Fruit fly (Drosophila melanogaster) whole organism, adult: Measurements from ENCODE around the gene CG15322.
"Not testable (repeated sequence)": the region's sequence is repeated elsewhere in the genome, so short reads cannot be mapped to it uniquely, and the experiment has no call there.

ENCODE experiments used
- CG11617 ChIP-seq: fragments of 200-800 bp; sonication (Bioruptor generic); optimal IDR thresholded peaks from 2 replicates; lab custom pipeline; 2017; ENCODE audit warnings: mild to moderate bottlenecking, missing biosample characterization, missing genetic modification reagents, missing genetic modification characterization
- CG12768 ChIP-seq: fragments of 200-800 bp; sonication (Bioruptor generic); optimal IDR thresholded peaks from 2 replicates; lab custom pipeline; 2017; ENCODE audit warnings: missing biosample characterization, missing genetic modification characterization, mild to moderate bottlenecking, moderate library complexity, missing genetic modification reagents
- CG14711 ChIP-seq: fragments of 200-800 bp; sonication (Bioruptor generic); optimal IDR thresholded peaks from 2 replicates; lab custom pipeline; 2018; ENCODE audit warnings: missing biosample characterization, mild to moderate bottlenecking, missing genetic modification characterization, moderate library complexity
- CG1620 ChIP-seq: fragments of 200-800 bp; sonication (Bioruptor generic); optimal IDR thresholded peaks from 2 replicates; lab custom pipeline; 2016; ENCODE audit warnings: missing biosample characterization, missing genetic modification characterization
- CG33017 ChIP-seq: fragments of 200-800 bp; sonication (Bioruptor generic); optimal IDR thresholded peaks from 2 replicates; lab custom pipeline; 2018; ENCODE audit warnings: missing biosample characterization, mild to moderate bottlenecking, missing genetic modification characterization, moderate library complexity
- CG5204 ChIP-seq: fragments of 200-800 bp; sonication (Bioruptor generic); optimal IDR thresholded peaks from 2 replicates; lab custom pipeline; 2016; ENCODE audit warnings: missing biosample characterization, missing genetic modification characterization
- CG7045 ChIP-seq: fragments of 200-800 bp; sonication (Bioruptor generic); optimal IDR thresholded peaks from 2 replicates; lab custom pipeline; 2017; ENCODE audit warnings: missing biosample characterization, mild to moderate bottlenecking, missing genetic modification characterization
- CG7101 ChIP-seq: fragments of 200-800 bp; sonication (Bioruptor generic); optimal IDR thresholded peaks from 2 replicates; lab custom pipeline; 2018; ENCODE audit warnings: missing biosample characterization, mild to moderate bottlenecking, missing genetic modification characterization, moderate library complexity
- Clk ChIP-seq: fragments of 200-800 bp; sonication (Bioruptor generic); optimal IDR thresholded peaks from 2 replicates; lab custom pipeline; 2017; ENCODE audit warnings: missing biosample characterization, missing genetic modification characterization
- Crg-1 ChIP-seq: fragments of 200-800 bp; sonication (Bioruptor generic); optimal IDR thresholded peaks from 2 replicates; lab custom pipeline; 2016; ENCODE audit warnings: missing biosample characterization, missing genetic modification characterization
- Hr96 ChIP-seq: fragments of 200-800 bp; sonication (Bioruptor generic); optimal IDR thresholded peaks from 2 replicates; lab custom pipeline; 2016; ENCODE audit warnings: missing biosample characterization, missing genetic modification characterization
- Mnt ChIP-seq: fragments of 200-800 bp; sonication (Bioruptor generic); optimal IDR thresholded peaks from 2 replicates; lab custom pipeline; 2016; ENCODE audit warnings: missing biosample characterization, mild to moderate bottlenecking, missing genetic modification characterization
- bab1 ChIP-seq: fragments of 200-800 bp; sonication (Bioruptor generic); optimal IDR thresholded peaks from 3 replicates; lab custom pipeline; 2019; ENCODE audit warnings: missing biosample characterization, mild to moderate bottlenecking, missing genetic modification characterization, moderate library complexity
- cic ChIP-seq: fragments of 200-800 bp; sonication (Bioruptor generic); optimal IDR thresholded peaks from 2 replicates; lab custom pipeline; 2017; ENCODE audit warnings: missing biosample characterization, mild to moderate bottlenecking, missing genetic modification characterization, moderate library complexity
- cnc ChIP-seq, 2 experiments: fragments of >200 bp; optimal IDR thresholded peaks; 2 replicates each; lab custom pipeline; 2017
- kay ChIP-seq: fragments of 200-800 bp; sonication (Bioruptor generic); peaks from one replicate; lab custom pipeline; 2016; ENCODE audit warnings: missing biosample characterization, missing genetic modification characterization, borderline replicate concordance
- ovo ChIP-seq: fragments of 200-800 bp; sonication (Bioruptor generic); optimal IDR thresholded peaks from 2 replicates; lab custom pipeline; 2016; ENCODE audit warnings: missing biosample characterization, missing genetic modification characterization
- pad ChIP-seq: fragments of 200-800 bp; sonication (Bioruptor generic); optimal IDR thresholded peaks from 3 replicates; lab custom pipeline; 2017; ENCODE audit warnings: missing biosample characterization, missing genetic modification characterization, mild to moderate bottlenecking, moderate library complexity, missing genetic modification reagents
- tj ChIP-seq: fragments of 200-800 bp; sonication (Bioruptor generic); optimal IDR thresholded peaks from 3 replicates; lab custom pipeline; 2017; ENCODE audit warnings: missing biosample characterization, mild to moderate bottlenecking, missing genetic modification characterization, moderate library complexity
- toe ChIP-seq: fragments of 200-800 bp; sonication (Bioruptor generic); optimal IDR thresholded peaks from 2 replicates; lab custom pipeline; 2016; ENCODE audit warnings: missing biosample characterization, missing genetic modification characterization

The CG15322 gene

dm6 chrX:20130486-20130885 lies 2.9 kb upstream of the CG15322 start:
- TF ChIP-seq CG33017 (no peak), bab1 (GFP tag; lab: Kevin White, UChicago) (no peak), CG5204 (no peak), toe (GFP tag; lab: Kevin White, UChicago) (no peak), Clk (GFP tag; lab: Kevin White, UChicago) (no peak), CG7045 (GFP tag; lab: Kevin White, UChicago) (no peak), ovo (no peak), tj (GFP tag; lab: Kevin White, UChicago) (no peak), CG11617 (no peak), Mnt (GFP tag; lab: Kevin White, UChicago) (no peak), CG7101 (tag; lab: Kevin White, UChicago) (no peak), CG1620 (GFP tag; lab: Kevin White, UChicago) (no peak), Crg-1 (GFP tag; lab: Kevin White, UChicago) (no peak), CG12768 (GFP tag; lab: Kevin White, UChicago) (no peak), pad (GFP tag; lab: Kevin White, UChicago) (no peak), cnc (optimal IDR thresholded peaks at IDR 0.05; lab: Kevin White, UChicago) (no peak), CG14711 (tag; lab: Kevin White, UChicago) (no peak), Hr96 (no peak)

dm6 chrX:20139493-20139892 lies 6.1 kb downstream of the CG15322 start, which contains the start of gene CG42583:
TSS of gene CG42583 (plus strand) at chrX:20139793.
- no peak for TF ChIP-seq CG11617
- TF ChIP-seq Hr96 = no peak
- no peak for TF ChIP-seq ovo
- TF ChIP-seq CG7101 (tag; lab: Kevin White, UChicago) = no peak
- no peak for TF ChIP-seq cnc (optimal IDR thresholded peaks at IDR 0.05; lab: Kevin White, UChicago)
- TF ChIP-seq CG33017 = no peak
- TF ChIP-seq cic (GFP tag; lab: Kevin White, UChicago) = no peak
- TF ChIP-seq CG14711 (tag; lab: Kevin White, UChicago) = no peak
- TF ChIP-seq tj (GFP tag; lab: Kevin White, UChicago) = no peak
- no peak for TF ChIP-seq Clk (GFP tag; lab: Kevin White, UChicago)

- TF ChIP-seq tj (GFP tag; lab: Kevin White, UChicago) = no peak
- no peak for TF ChIP-seq cnc (optimal IDR thresholded peaks at IDR 0.05; lab: Kevin White, UChicago)
- TF ChIP-seq CG5204 = no peak
- no peak for TF ChIP-seq toe (GFP tag; lab: Kevin White, UChicago)
Observed at dm6 chrX:20140710-20141109, 7.3 kb downstream of the CG15322 start, which contains the start of gene CG34332. TSS of gene CG34332 (plus strand) at chrX:20141010.

- not testable (repeated sequence) for TF ChIP-seq CG7101 (tag; lab: Kevin White, UChicago); Crg-1 (GFP tag; lab: Kevin White, UChicago); CG7045 (GFP tag; lab: Kevin White, UChicago)
Observed at dm6 chrX:20143088-20143487, 9.7 kb downstream of the CG15322 start, which contains the start of gene Or19a. TSS of gene Or19a (minus strand) at chrX:20143188.

- TF ChIP-seq pad (GFP tag; lab: Kevin White, UChicago) = no peak
- TF ChIP-seq tj (GFP tag; lab: Kevin White, UChicago) = no peak
- TF ChIP-seq ovo = no peak
- TF ChIP-seq CG7101 (tag; lab: Kevin White, UChicago) = no peak
- TF ChIP-seq cic (GFP tag; lab: Kevin White, UChicago) = no peak
- TF ChIP-seq kay (GFP tag; lab: Kevin White, UChicago) = no peak
- TF ChIP-seq Hr96 = no peak
- no peak for TF ChIP-seq CG33017
- no peak for TF ChIP-seq Mnt (GFP tag; lab: Kevin White, UChicago)
- no peak for TF ChIP-seq CG7045 (GFP tag; lab: Kevin White, UChicago)
- no peak for TF ChIP-seq CG14711 (tag; lab: Kevin White, UChicago)
- TF ChIP-seq CG1620 (GFP tag; lab: Kevin White, UChicago) = no peak
- TF ChIP-seq CG11617 = no peak
- no peak for TF ChIP-seq Crg-1 (GFP tag; lab: Kevin White, UChicago)
- no peak for TF ChIP-seq bab1 (GFP tag; lab: Kevin White, UChicago)
- no peak for TF ChIP-seq CG5204
Observed at dm6 chrX:20147693-20148174, 14.4 kb downstream of the CG15322 start, which contains the start of gene aspr. TSS of gene aspr (plus strand) at chrX:20148124.

dm6 chrX:20155947-20156346 lies 22.6 kb downstream of the CG15322 start:
- TF ChIP-seq Crg-1 (GFP tag; lab: Kevin White, UChicago) (no peak), ovo (no peak)

dm6 chrX:20158491-20158890 lies 25.1 kb downstream of the CG15322 start:
- no peak for TF ChIP-seq CG7101 (tag; lab: Kevin White, UChicago)
- TF ChIP-seq kay (GFP tag; lab: Kevin White, UChicago) = no peak
- TF ChIP-seq Mnt (GFP tag; lab: Kevin White, UChicago) = no peak
- TF ChIP-seq toe (GFP tag; lab: Kevin White, UChicago) = no peak
- no peak for TF ChIP-seq CG11617
- TF ChIP-seq tj (GFP tag; lab: Kevin White, UChicago) = no peak
- TF ChIP-seq CG1620 (GFP tag; lab: Kevin White, UChicago) = no peak
- no peak for TF ChIP-seq bab1 (GFP tag; lab: Kevin White, UChicago)
- TF ChIP-seq Crg-1 (GFP tag; lab: Kevin White, UChicago) = no peak
- TF ChIP-seq CG7045 (GFP tag; lab: Kevin White, UChicago) = no peak
- TF ChIP-seq CG33017 = no peak
- TF ChIP-seq pad (GFP tag; lab: Kevin White, UChicago) = no peak
- TF ChIP-seq ovo = no peak
- no peak for TF ChIP-seq CG14711 (tag; lab: Kevin White, UChicago)
